Fruit fly (Drosophila melanogaster) whole organism, embryonic: ENCODE measurements around the gene HP5.
A peak's percentile ranks its signal among the peaks of the same experiment; 100 is the strongest.

ENCODE experiments used
- ATbp ChIP-seq: fragments of 200-800 bp; sonication (Bioruptor generic); optimal IDR thresholded peaks from 2 replicates; lab custom pipeline; 2017; ENCODE audit warnings: missing biosample characterization, mild to moderate bottlenecking, missing genetic modification characterization, missing genetic modification reagents
- Adf1 ChIP-seq: fragments of 200-800 bp; sonication (Bioruptor generic); IDR thresholded peaks from 2 replicates; pipeline ENCODE4 v1.3.6; 2022; ENCODE audit warnings: missing biosample characterization, missing genetic modification characterization
- Atf6 ChIP-seq: fragments of 200-800 bp; sonication (Bioruptor generic); IDR thresholded peaks from 2 replicates; pipeline ENCODE4 v1.3.6; 2022; ENCODE audit warnings: missing biosample characterization, missing genetic modification characterization
- BEAF-32 ChIP-seq: fragments of 200-800 bp; sonication (Bioruptor generic); optimal IDR thresholded peaks from 3 replicates; lab custom pipeline; 2017; ENCODE audit warnings: missing biosample characterization, missing genetic modification characterization, mild to moderate bottlenecking, moderate library complexity, missing genetic modification reagents
- Bgb ChIP-seq: fragments of 200-800 bp; sonication (Bioruptor generic); IDR thresholded peaks from 2 replicates; pipeline ENCODE4 v1.3.6; 2022; ENCODE audit warnings: missing biosample characterization, missing genetic modification characterization; ENCODE audit not compliant: partially characterized antibody
- CG10209 ChIP-seq: fragments of 200-800 bp; sonication (Bioruptor generic); optimal IDR thresholded peaks from 3 replicates; lab custom pipeline; 2017; ENCODE audit warnings: missing biosample characterization, mild to moderate bottlenecking, missing genetic modification characterization, missing genetic modification reagents
- CG10431 ChIP-seq: fragments of 200-800 bp; sonication (Bioruptor generic); optimal IDR thresholded peaks from 3 replicates; lab custom pipeline; 2018; ENCODE audit warnings: missing biosample characterization, mild to moderate bottlenecking, missing genetic modification characterization
- CG10654 ChIP-seq: fragments of 200-800 bp; sonication (Bioruptor generic); optimal IDR thresholded peaks from 2 replicates; lab custom pipeline; 2016; ENCODE audit warnings: missing biosample characterization, missing genetic modification characterization
- CG11560 ChIP-seq: fragments of 200-800 bp; sonication (Bioruptor generic); IDR thresholded peaks from 3 replicates; pipeline ENCODE4 v1.3.6; 2022; ENCODE audit warnings: missing biosample characterization, missing genetic modification characterization
- CG1233 ChIP-seq: fragments of 200-800 bp; sonication (Bioruptor generic); optimal IDR thresholded peaks from 4 replicates; lab custom pipeline; 2018; ENCODE audit warnings: missing biosample characterization, mild to moderate bottlenecking, missing genetic modification characterization
- CG31388 ChIP-seq: fragments of 200-800 bp; sonication (Bioruptor generic); optimal IDR thresholded peaks from 2 replicates; lab custom pipeline; 2016; ENCODE audit warnings: missing biosample characterization, missing genetic modification characterization
- CG3995 ChIP-seq: fragments of 200-800 bp; sonication (Bioruptor generic); optimal IDR thresholded peaks from 3 replicates; lab custom pipeline; 2016; ENCODE audit warnings: missing biosample characterization, missing genetic modification characterization
- CG4360 ChIP-seq: fragments of 200-800 bp; sonication (Bioruptor generic); IDR thresholded peaks from 2 replicates; pipeline ENCODE4 v1.3.6; 2022; ENCODE audit warnings: missing biosample characterization, missing genetic modification characterization
- CG6791 ChIP-seq: fragments of 200-800 bp; sonication (Bioruptor generic); IDR thresholded peaks from 3 replicates; pipeline ENCODE4 v1.3.6; 2022; ENCODE audit warnings: missing biosample characterization, missing genetic modification characterization; ENCODE audit not compliant: partially characterized antibody
- CG7372 ChIP-seq: fragments of 200-800 bp; sonication (Bioruptor generic); IDR thresholded peaks from 2 replicates; pipeline ENCODE4 v1.3.6; 2022; ENCODE audit warnings: missing biosample characterization, missing genetic modification characterization
- CG7786 ChIP-seq: fragments of 200-800 bp; sonication (Bioruptor generic); optimal IDR thresholded peaks from 2 replicates; lab custom pipeline; 2016; ENCODE audit warnings: missing biosample characterization, missing genetic modification characterization
- Deaf1 ChIP-seq: fragments of 200-800 bp; optimal IDR thresholded peaks from 3 replicates; lab custom pipeline; 2019; ENCODE audit warnings: missing biosample characterization, mild to moderate bottlenecking, missing genetic modification characterization, moderate library complexity
- Dll ChIP-seq: fragments of 200-800 bp; sonication (Bioruptor generic); IDR thresholded peaks from 4 replicates; pipeline ENCODE4 v1.3.6; 2022; ENCODE audit warnings: missing biosample characterization, missing genetic modification characterization; ENCODE audit not compliant: partially characterized antibody
- Drgx ChIP-seq: fragments of 200-800 bp; sonication (Bioruptor generic); IDR thresholded peaks from 2 replicates; pipeline ENCODE4 v1.3.6; 2022; ENCODE audit warnings: missing biosample characterization, missing genetic modification characterization
- Gsc ChIP-seq: fragments of 200-800 bp; sonication (Bioruptor generic); IDR thresholded peaks from 2 replicates; pipeline ENCODE4 v1.3.6; 2022; ENCODE audit warnings: missing biosample characterization, missing genetic modification characterization
- HLH3B ChIP-seq: fragments of 200-800 bp; sonication (Bioruptor generic); IDR thresholded peaks from 2 replicates; pipeline ENCODE4 v1.3.6; 2022; ENCODE audit warnings: missing biosample characterization, missing genetic modification characterization
- Mes4 ChIP-seq: fragments of 200-800 bp; sonication (Bioruptor generic); optimal IDR thresholded peaks from 2 replicates; lab custom pipeline; 2016; ENCODE audit warnings: missing biosample characterization, missing genetic modification characterization
- Nf-YB ChIP-seq: fragments of 200-800 bp; sonication (Bioruptor generic); optimal IDR thresholded peaks from 3 replicates; lab custom pipeline; 2019; ENCODE audit warnings: missing biosample characterization, mild to moderate bottlenecking, missing genetic modification characterization, moderate library complexity
- Pdp1 ChIP-seq, 2 experiments: fragments of 200-800 bp; sonication (Bioruptor generic); optimal IDR thresholded peaks; 3 replicates each; lab custom pipeline; 2016; ENCODE audit warnings: missing biosample characterization in 2 of 2, missing genetic modification characterization in 2 of 2, mild to moderate bottlenecking in 1 of 2, moderate library complexity in 1 of 2
- Side ChIP-seq: fragments of 200-800 bp; sonication (Bioruptor generic); optimal IDR thresholded peaks from 2 replicates; lab custom pipeline; 2016; ENCODE audit warnings: missing biosample characterization, missing genetic modification characterization
- Sox102F ChIP-seq: fragments of 200-800 bp; sonication (Bioruptor generic); optimal IDR thresholded peaks from 2 replicates; lab custom pipeline; 2018; ENCODE audit warnings: missing biosample characterization, mild to moderate bottlenecking, missing genetic modification characterization, moderate library complexity
- ac ChIP-seq: fragments of 200-800 bp; sonication (Bioruptor generic); optimal IDR thresholded peaks from 3 replicates; lab custom pipeline; 2017; ENCODE audit warnings: missing biosample characterization, mild to moderate bottlenecking, missing genetic modification characterization
- bab2 ChIP-seq: fragments of 200-800 bp; sonication (Bioruptor generic); optimal IDR thresholded peaks from 2 replicates; lab custom pipeline; 2016; ENCODE audit warnings: missing biosample characterization, missing genetic modification characterization
- disco-r ChIP-seq: fragments of 200-800 bp; sonication (Bioruptor generic); optimal IDR thresholded peaks from 2 replicates; lab custom pipeline; 2016; ENCODE audit warnings: missing biosample characterization, missing genetic modification characterization
- dmrt11E ChIP-seq: fragments of 200-800 bp; sonication (Bioruptor generic); optimal IDR thresholded peaks from 3 replicates; lab custom pipeline; 2018; ENCODE audit warnings: missing biosample characterization, mild to moderate bottlenecking, missing genetic modification characterization, moderate library complexity
- dmrt99B ChIP-seq: fragments of 200-800 bp; sonication (Bioruptor generic); optimal IDR thresholded peaks from 2 replicates; lab custom pipeline; 2018; ENCODE audit warnings: missing biosample characterization, mild to moderate bottlenecking, missing genetic modification characterization, moderate library complexity
- ftz-f1 ChIP-seq: fragments of 200-800 bp; sonication (Bioruptor generic); optimal IDR thresholded peaks from 2 replicates; lab custom pipeline; 2016; ENCODE audit warnings: missing biosample characterization, missing genetic modification characterization
- gcm ChIP-seq: fragments of 200-800 bp; sonication (Bioruptor generic); optimal IDR thresholded peaks from 2 replicates; lab custom pipeline; 2019; ENCODE audit warnings: missing biosample characterization, mild to moderate bottlenecking, missing genetic modification characterization, moderate library complexity
- gfzf ChIP-seq: fragments of 200-800 bp; sonication (Bioruptor generic); optimal IDR thresholded peaks from 2 replicates; lab custom pipeline; 2016; ENCODE audit warnings: missing biosample characterization, mild to moderate bottlenecking, missing genetic modification characterization, moderate library complexity
- knrl ChIP-seq: fragments of 200-800 bp; sonication (Bioruptor generic); IDR thresholded peaks from 3 replicates; pipeline ENCODE4 v1.3.6; 2022; ENCODE audit warnings: missing biosample characterization, missing genetic modification characterization; ENCODE audit not compliant: partially characterized antibody
- mld ChIP-seq: fragments of 200-800 bp; sonication (Bioruptor generic); IDR thresholded peaks from 3 replicates; pipeline ENCODE4 v1.3.6; 2022; ENCODE audit warnings: missing biosample characterization, missing genetic modification characterization; ENCODE audit not compliant: partially characterized antibody
- nau ChIP-seq: fragments of 200-800 bp; sonication (Bioruptor generic); optimal IDR thresholded peaks from 3 replicates; lab custom pipeline; 2017; ENCODE audit warnings: missing biosample characterization, mild to moderate bottlenecking, missing genetic modification characterization, missing genetic modification reagents
- nerfin-1 ChIP-seq: fragments of 200-800 bp; sonication (Bioruptor generic); optimal IDR thresholded peaks from 3 replicates; lab custom pipeline; 2019; ENCODE audit warnings: missing biosample characterization, mild to moderate bottlenecking, missing genetic modification characterization, moderate library complexity
- prd ChIP-seq, 3 experiments: fragments of >200 bp in 2 of 3; fragments of 200-800 bp in 1 of 3; sonication (Bioruptor generic) in 1 of 3; optimal IDR thresholded peaks in 2 of 3; IDR thresholded peaks in 1 of 3; 2 replicates in 2 of 3; 3 replicates in 1 of 3; pipeline versions ENCODE4 v1.3.6 to Lab custom; 2017 to 2022; ENCODE audit warnings: missing biosample characterization in 1 of 3, missing genetic modification characterization in 1 of 3
- psq ChIP-seq: fragments of 200-800 bp; sonication (Bioruptor generic); optimal IDR thresholded peaks from 2 replicates; lab custom pipeline; 2017; ENCODE audit warnings: missing biosample characterization, missing genetic modification characterization
- ro ChIP-seq: fragments of 200-800 bp; sonication (Bioruptor generic); IDR thresholded peaks from 2 replicates; pipeline ENCODE4 v1.3.6; 2022; ENCODE audit warnings: missing biosample characterization, missing genetic modification characterization
- row ChIP-seq: fragments of 200-800 bp; sonication (Bioruptor generic); IDR thresholded peaks from 3 replicates; pipeline ENCODE4 v1.3.6; 2022; ENCODE audit warnings: missing biosample characterization, missing genetic modification characterization
- scrt ChIP-seq: fragments of 200-800 bp; sonication (Bioruptor generic); optimal IDR thresholded peaks from 2 replicates; lab custom pipeline; 2018; ENCODE audit warnings: missing biosample characterization, mild to moderate bottlenecking, missing genetic modification characterization, moderate library complexity
- slbo ChIP-seq: fragments of 200-800 bp; sonication (Bioruptor generic); IDR thresholded peaks from 2 replicates; pipeline ENCODE4 v1.3.6; 2022; ENCODE audit warnings: missing biosample characterization, missing genetic modification characterization
- sob ChIP-seq: fragments of 200-800 bp; sonication (Bioruptor generic); IDR thresholded peaks from 2 replicates; pipeline ENCODE4 v1.3.6; 2022; ENCODE audit warnings: missing biosample characterization, missing genetic modification characterization
- trem ChIP-seq: fragments of 200-800 bp; optimal IDR thresholded peaks from 3 replicates; lab custom pipeline; 2019; ENCODE audit warnings: missing biosample characterization, mild to moderate bottlenecking, missing genetic modification characterization, moderate library complexity
- ttk ChIP-seq: fragments of 200-800 bp; sonication (Bioruptor generic); IDR thresholded peaks from 2 replicates; pipeline ENCODE4 v2.1.2; 2022; ENCODE audit warnings: missing biosample characterization, missing genetic modification characterization
- tx ChIP-seq: fragments of 200-800 bp; sonication (Bioruptor generic); optimal IDR thresholded peaks from 2 replicates; lab custom pipeline; 2016; ENCODE audit warnings: missing biosample characterization, missing genetic modification characterization
- yki ChIP-seq: fragments of >200 bp; optimal IDR thresholded peaks from 3 replicates; lab custom pipeline; 2018

HP5 gene

dm6 chrX:11449476-11450119 lies 5.0 kb upstream of the HP5 start (continued):
- TF ChIP-seq nerfin-1 (tag; lab: Kevin White, UChicago) (peak; percentile 70), gfzf (GFP tag; lab: Kevin White, UChicago) (no peak), tx (peak; percentile 80), yki (no peak), ttk (GFP tag; lab: Robert Waterston, UW) (peak; percentile 86), CG1233 (GFP tag; lab: Kevin White, UChicago) (peak; percentile 82), Deaf1 (tag; lab: Kevin White, UChicago) (peak; percentile 55), row (peak; percentile 89), Drgx (GFP tag; lab: Robert Waterston, UW) (peak; percentile 70), CG7372 (GFP tag; lab: Robert Waterston, UW) (peak; percentile 85), ac (GFP tag; lab: Kevin White, UChicago) (peak; percentile 17), Mes4 (GFP tag; lab: Kevin White, UChicago) (peak; percentile 76), CG10654 (peak; percentile 69), CG4360 (GFP tag; lab: Robert Waterston, UW) (peak; percentile 52), Nf-YB (peak; percentile 57), dmrt99B (peak; percentile 90), slbo (peak; percentile 89), disco-r (GFP tag; lab: Kevin White, UChicago) (peak; percentile 47), CG10209 (peak; percentile 82), Pdp1 (GFP tag; optimal IDR thresholded peaks at IDR 0.05; lab: Kevin White, UChicago) (peak; percentile 79 to 85), Bgb (GFP tag; lab: Robert Waterston, UW) (no peak), CG6791 (GFP tag; lab: Robert Waterston, UW) (no peak), Side (GFP tag; lab: Kevin White, UChicago) (peak; percentile 85), CG3995 (GFP tag; lab: Kevin White, UChicago) (peak; percentile 35), CG11560 (tag; lab: Robert Waterston, UW) (peak; percentile 79; the same call in 2 of the 3 replicates), BEAF-32 (no peak), bab2 (GFP tag; lab: Kevin White, UChicago) (peak; percentile 85), gcm (peak; percentile 56), sob (GFP tag; lab: Robert Waterston, UW) (peak; percentile 85), trem (tag; lab: Kevin White, UChicago) (peak; percentile 52), CG10431 (peak; percentile 52), Sox102F (GFP tag; lab: Kevin White, UChicago) (peak; percentile 86), knrl (GFP tag; lab: Robert Waterston, UW) (no peak), CG7786 (GFP tag; lab: Kevin White, UChicago) (peak; percentile 84), ATbp (GFP tag; lab: Kevin White, UChicago) (peak; percentile 78), mld (no peak), psq (GFP tag; lab: Kevin White, UChicago) (no peak), HLH3B (GFP tag; lab: Robert Waterston, UW) (peak; percentile 87), dmrt11E (tag; lab: Kevin White, UChicago) (peak; percentile 44), Adf1 (GFP tag; lab: Robert Waterston, UW) (0 out of 2 replicates have a peak, but pooled peaks have one; percentile 16), Dll (GFP tag; lab: Robert Waterston, UW) (no peak), Gsc (GFP tag; lab: Robert Waterston, UW) (peak; percentile 69), CG31388 (GFP tag; lab: Kevin White, UChicago) (peak; percentile 66), ro (GFP tag; lab: Robert Waterston, UW) (0 out of 2 replicates have a peak, but pooled peaks have one; percentile 26), nau (GFP tag; lab: Kevin White, UChicago) (peak; percentile 78), ftz-f1 (peak; percentile 26), scrt (peak; percentile 80), Atf6 (GFP tag; lab: Robert Waterston, UW) (peak; percentile 85), prd (optimal IDR thresholded peaks at IDR 0.05; lab: Kevin White, UChicago) (no peak), prd (GFP tag; IDR thresholded peaks at IDR 0.05; lab: Robert Waterston, UW) (peak; percentile 95)
